Worm (Caenorhabditis elegans) whole organism, L2 larva: Measurements from ENCODE around the gene Y37H2A.12.

Experiments
- aly-2 ChIP-seq: fragments of 150-350 bp; optimal IDR thresholded peaks from 2 replicates; lab custom pipeline; 2014; ENCODE audit warnings: missing biosample characterization, missing genetic modification characterization
- ceh-82 ChIP-seq: fragments of 150-350 bp; optimal IDR thresholded peaks from 2 replicates; lab custom pipeline; 2014; ENCODE audit warnings: missing biosample characterization, missing genetic modification characterization
- elt-1 ChIP-seq: fragments of 150-350 bp; optimal IDR thresholded peaks from 2 replicates; lab custom pipeline; 2014; ENCODE audit warnings: missing biosample characterization, missing genetic modification characterization
- lin-11 ChIP-seq: fragments of 150-350 bp; sonication (generic microtip); optimal IDR thresholded peaks from 2 replicates; lab custom pipeline; 2014; ENCODE audit warnings: missing biosample characterization, missing genetic modification characterization, inconsistent platforms, mixed read lengths
- nhr-23 ChIP-seq: fragments of 150-350 bp; optimal IDR thresholded peaks from 2 replicates; lab custom pipeline; 2014; ENCODE audit warnings: missing biosample characterization, missing genetic modification reagents, missing genetic modification characterization
- nhr-237 ChIP-seq: fragments of 150-350 bp; optimal IDR thresholded peaks from 2 replicates; lab custom pipeline; 2014; ENCODE audit warnings: missing biosample characterization, missing genetic modification characterization
- nhr-77 ChIP-seq: fragments of 150-350 bp; optimal IDR thresholded peaks from 2 replicates; lab custom pipeline; 2014; ENCODE audit warnings: missing biosample characterization, missing genetic modification characterization
- snpc-4 ChIP-seq: fragments of 150-350 bp; optimal IDR thresholded peaks from 2 replicates; lab custom pipeline; 2014; ENCODE audit warnings: missing biosample characterization, missing genetic modification characterization
- ztf-1 ChIP-seq: fragments of 200-800 bp; sonication (Bioruptor generic); conservative IDR thresholded peaks from 2 replicates; pipeline ENCODE4 v1.3.6; 2022; ENCODE audit warnings: missing genetic modification characterization, missing compliant biosample characterization
- ztf-11 ChIP-seq: sonication (generic microtip); optimal IDR thresholded peaks from 2 replicates; lab custom pipeline; 2017; ENCODE audit warnings: missing biosample characterization, missing genetic modification characterization
- ztf-4 ChIP-seq: fragments of 150-350 bp; optimal IDR thresholded peaks from 2 replicates; lab custom pipeline; 2014; ENCODE audit warnings: missing biosample characterization, missing genetic modification characterization

- TF ChIP-seq nhr-77 (tag; lab: Kevin White, UChicago) (no peak), ztf-1 (GFP tag; lab: Robert Waterston, UW) (no peak), nhr-237 (tag; lab: Kevin White, UChicago) (no peak), elt-1 (tag; lab: Kevin White, UChicago) (no peak), nhr-23 (tag; lab: Kevin White, UChicago) (no peak), snpc-4 (tag; lab: Kevin White, UChicago) (no peak), ztf-11 (no peak), aly-2 (tag; lab: Kevin White, UChicago) (no peak), ztf-4 (tag; lab: Kevin White, UChicago) (no peak), lin-11 (tag; lab: Kevin White, UChicago) (no peak), ceh-82 (no peak)
These were observed 40.6 kb upstream of the Y37H2A.12 start, which contains the start of gene C14A6.8 for ce11 chrV:18171568-18171967.
